Fruit fly (Drosophila melanogaster): ENCODE measurements around the gene CG10019.

CG10019 gene

DNA sequence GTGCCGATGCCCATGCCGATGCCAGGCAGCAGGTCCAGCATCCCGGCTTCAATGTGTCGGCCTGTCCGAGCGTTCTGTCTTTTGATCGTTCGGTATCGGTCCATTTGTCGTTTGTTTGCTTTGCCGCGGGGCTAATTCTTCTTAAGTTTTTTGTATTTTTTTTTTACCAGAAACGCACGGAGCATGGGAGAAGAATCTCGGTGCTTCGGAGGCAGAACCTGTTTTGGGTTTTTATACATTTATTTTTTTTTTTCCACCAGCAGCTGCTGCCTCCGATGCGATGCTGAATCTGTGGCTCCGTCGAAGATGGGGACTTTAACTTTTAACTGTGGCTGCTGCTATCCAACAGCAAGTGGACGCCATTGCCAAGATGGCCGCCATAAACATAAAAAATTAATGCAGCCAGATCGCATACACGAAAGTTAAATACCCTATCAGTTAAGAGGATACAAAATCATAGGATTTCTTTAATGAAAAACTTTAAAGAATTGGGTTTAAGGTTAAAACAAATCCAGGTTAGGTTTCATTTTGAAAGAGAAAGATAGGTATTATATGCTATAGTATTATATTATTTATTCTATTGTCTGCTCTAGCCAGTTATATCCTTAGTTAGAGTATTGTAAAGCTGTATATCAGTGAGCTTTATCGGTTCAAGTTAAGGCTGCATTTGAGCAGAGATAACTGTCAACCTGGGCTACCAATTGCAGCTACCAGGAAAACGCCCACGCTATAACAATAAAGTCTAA, 51.0 kb downstream of the CG10019 start (continued):
- no peak for TF ChIP-seq CG8319 (GFP tag; optimal IDR thresholded peaks at IDR 0.05)
- TF ChIP-seq CG31627 (GFP tag; optimal IDR thresholded peaks at IDR 0.05): peak; percentile 56
- peak; percentile 28 for TF ChIP-seq CG11902 (GFP tag; optimal IDR thresholded peaks at IDR 0.05)
- no peak for TF ChIP-seq fkh (GFP tag; optimal IDR thresholded peaks at IDR 0.05)
- TF ChIP-seq acj6 (GFP tag; optimal IDR thresholded peaks at IDR 0.05): peak; percentile 78
- TF ChIP-seq CG8119 (GFP tag; IDR thresholded peaks at IDR 0.05): peak; percentile 78; the same call in 2 of the 3 replicates
- TF ChIP-seq Ets96B (tag; optimal IDR thresholded peaks at IDR 0.05): peak; percentile 46
- TF ChIP-seq dsx (GFP tag; optimal IDR thresholded peaks at IDR 0.05; ENCODE audit: poor library complexity, severe bottlenecking): peak; percentile 53
- TF ChIP-seq Lpt (GFP tag; optimal IDR thresholded peaks at IDR 0.05): no peak
- TF ChIP-seq Gug (GFP tag; IDR thresholded peaks at IDR 0.05): peak; percentile 46
- peak; percentile 55 for TF ChIP-seq Hr39 (GFP tag; optimal IDR thresholded peaks at IDR 0.05)
- TF ChIP-seq Hr4 (GFP tag; optimal IDR thresholded peaks at IDR 0.05): peak; percentile 40
- TF ChIP-seq spab (GFP tag; optimal IDR thresholded peaks at IDR 0.05): peak; percentile 42
- peak; percentile 78 for TF ChIP-seq Met (GFP tag; optimal IDR thresholded peaks at IDR 0.05)
- peak; percentile 35 for TF ChIP-seq Blimp-1 (GFP tag; optimal IDR thresholded peaks at IDR 0.05)
- no peak for TF ChIP-seq Hr38 (GFP tag; optimal IDR thresholded peaks at IDR 0.05)
- no peak for TF ChIP-seq CG1621 (tag; optimal IDR thresholded peaks at IDR 0.05)
- peak; percentile 76 for TF ChIP-seq Sox102F (GFP tag; optimal IDR thresholded peaks at IDR 0.05)
- TF ChIP-seq CG32006 (GFP tag; optimal IDR thresholded peaks at IDR 0.05): peak; percentile 59
- TF ChIP-seq CG3032 (tag; optimal IDR thresholded peaks at IDR 0.05): peak; percentile 54
- no peak for TF ChIP-seq CG7368 (GFP tag; optimal IDR thresholded peaks at IDR 0.05)
- peak; percentile 72 for TF ChIP-seq Eip75B (GFP tag; optimal IDR thresholded peaks at IDR 0.05)
- peak; percentile 65 for TF ChIP-seq CG8632 (GFP tag; optimal IDR thresholded peaks at IDR 0.05)
- peak; percentile 45 for TF ChIP-seq cyc (GFP tag; optimal IDR thresholded peaks at IDR 0.05)
- TF ChIP-seq CG16779 (tag; optimal IDR thresholded peaks at IDR 0.05): no peak
- TF ChIP-seq CG11294 (GFP tag; IDR thresholded peaks at IDR 0.05): peak; percentile 36; the same call in 1 of the 2 replicates
- peak; percentile 64 for TF ChIP-seq lz (GFP tag; optimal IDR thresholded peaks at IDR 0.05)
- peak; percentile 53 for TF ChIP-seq vri (GFP tag; optimal IDR thresholded peaks at IDR 0.05)
- peak; percentile 80 for TF ChIP-seq OdsH (GFP tag; optimal IDR thresholded peaks at IDR 0.05)
- TF ChIP-seq achi (GFP tag; optimal IDR thresholded peaks at IDR 0.05): peak; percentile 44
- peak; percentile 77 for TF ChIP-seq CG15336 (GFP tag; IDR thresholded peaks at IDR 0.05)
- TF ChIP-seq CG34406 (GFP tag; optimal IDR thresholded peaks at IDR 0.05): peak; percentile 47
- TF ChIP-seq dac (GFP tag; optimal IDR thresholded peaks at IDR 0.05): no peak
- TF ChIP-seq Sox15 (GFP tag; optimal IDR thresholded peaks at IDR 0.05): peak; percentile 52
- TF ChIP-seq pdm3 (GFP tag; optimal IDR thresholded peaks at IDR 0.05): peak; percentile 66
- TF ChIP-seq Smox (GFP tag; optimal IDR thresholded peaks at IDR 0.05): peak; percentile 74

DNA sequence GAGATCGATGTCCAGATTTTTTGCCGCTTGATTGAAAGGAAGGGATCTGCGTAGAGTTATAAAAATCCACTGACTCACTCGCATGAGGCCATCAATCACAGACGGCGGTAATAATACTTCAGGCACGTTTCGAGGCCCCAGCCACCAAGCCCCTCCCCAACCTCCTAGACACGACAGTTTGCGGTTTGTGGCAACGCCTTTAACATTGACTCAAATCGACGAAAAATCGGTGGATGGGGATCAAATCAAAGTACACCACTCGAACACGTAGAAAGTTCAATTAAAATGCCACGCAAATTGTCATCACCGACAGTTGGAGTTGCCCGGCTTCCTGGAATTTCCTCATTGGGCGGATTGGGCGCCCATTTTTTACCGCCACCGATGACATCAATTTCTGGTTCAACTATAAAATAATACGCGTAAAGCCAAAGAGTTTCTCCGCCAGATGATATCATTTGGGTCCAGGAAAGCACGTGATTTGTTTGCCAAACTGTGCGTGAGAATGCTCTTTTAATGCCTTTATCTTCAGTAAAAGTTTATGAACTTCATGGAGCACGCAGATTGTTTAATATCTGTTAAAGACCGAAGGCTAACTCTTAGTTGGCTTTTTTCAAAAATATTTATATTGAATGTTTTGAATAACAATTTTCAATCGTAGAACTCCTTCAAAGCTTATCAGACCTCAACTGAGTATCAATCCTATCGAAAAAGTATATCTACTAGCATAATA, 54.2 kb downstream of the CG10019 start, which contains the start of gene CG31960:
Gene CG31960, plus strand, starts transcription at position 680 of the 730 bp plus-strand sequence.
- TF ChIP-seq CG32006 (GFP tag; optimal IDR thresholded peaks at IDR 0.05) (no peak), Eip78C (GFP tag) (peak; percentile 41), ss (GFP tag; optimal IDR thresholded peaks at IDR 0.05) (peak in 1 of 2 experiments; percentile 7), fkh (GFP tag; optimal IDR thresholded peaks at IDR 0.05) (no peak), CG8632 (GFP tag; optimal IDR thresholded peaks at IDR 0.05) (no peak), CG11902 (GFP tag; optimal IDR thresholded peaks at IDR 0.05) (no peak), CG16779 (tag; optimal IDR thresholded peaks at IDR 0.05) (no peak), CG3032 (tag; optimal IDR thresholded peaks at IDR 0.05) (no peak)
